Worm (Caenorhabditis elegans) whole organism, L4/young adult: ENCODE measurements around the gene rsp-2.

Experiments
- W03F9.2 ChIP-seq: fragments of 150-350 bp; optimal IDR thresholded peaks from 2 replicates; lab custom pipeline; 2014; ENCODE audit warnings: missing biosample characterization, missing genetic modification characterization
- dao-5 ChIP-seq: sonication (generic microtip); optimal IDR thresholded peaks from 2 replicates; lab custom pipeline; 2016; ENCODE audit warnings: missing genotype, missing genetic modification characterization, moderate library complexity, missing compliant biosample characterization
- him-1 ChIP-seq: sonication (generic microtip); optimal IDR thresholded peaks from 2 replicates; lab custom pipeline; 2016; ENCODE audit warnings: missing genotype, missing genetic modification reagents, missing genetic modification characterization, missing compliant biosample characterization

- TF ChIP-seq W03F9.2 (tag; lab: Kevin White, UChicago) = no peak
- TF ChIP-seq him-1 (tag; lab: Kevin White, UChicago) = no peak
- TF ChIP-seq dao-5 (tag; lab: Kevin White, UChicago) = no peak
Observed at ce11 chrII:11459883-11460282, 7.1 kb upstream of the rsp-2 start.
